Worm (Caenorhabditis elegans): ENCODE results near the gene F55A11.7.
A peak's percentile ranks its signal among the peaks of the same experiment; 100 is the strongest.

The F55A11.7 gene

DNA sequence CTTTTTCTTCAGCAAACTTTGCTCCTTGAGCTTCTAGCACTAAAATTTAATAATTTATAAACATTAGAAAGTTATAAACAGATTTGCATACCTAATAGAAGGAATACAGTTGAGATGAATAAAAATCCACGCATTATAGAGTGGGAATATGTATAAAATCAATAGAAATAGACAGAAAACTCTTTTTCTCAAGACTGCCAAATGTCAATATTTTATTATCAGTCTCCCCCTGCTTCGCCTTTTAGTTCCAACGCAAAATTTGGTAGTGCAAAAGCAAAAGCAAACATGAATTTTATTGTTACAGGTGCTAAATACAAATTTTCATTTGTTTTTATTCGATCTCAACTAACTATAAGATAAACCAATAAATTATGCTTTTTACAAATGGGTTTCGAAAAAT is 24.4 kb downstream of the F55A11.7 start, which contains the start of gene T04F3.4:
TSS of gene T04F3.4 (minus strand) at position 187 of the 400 bp plus-strand sequence.
- TF ChIP-seq ZK546.5 (tag; optimal IDR thresholded peaks at IDR 0.05) (no peak), ceh-28 (tag; optimal IDR thresholded peaks at IDR 0.05) (peak; percentile 8), elt-2 (tag; optimal IDR thresholded peaks at IDR 0.05) (peak; percentile 4), pha-4 (tag; optimal IDR thresholded peaks at IDR 0.05) (peak; percentile 24)

- no peak for TF ChIP-seq mml-1 (tag; optimal IDR thresholded peaks at IDR 0.05)
- no peak for TF ChIP-seq ceh-9 (tag; optimal IDR thresholded peaks at IDR 0.05)
- no peak for TF ChIP-seq pha-4 (tag; optimal IDR thresholded peaks at IDR 0.05)
- TF ChIP-seq nhr-67 (tag; optimal IDR thresholded peaks at IDR 0.05) = no peak
- TF ChIP-seq fos-1 (tag; optimal IDR thresholded peaks at IDR 0.05) = no peak
- TF ChIP-seq jun-1 (tag; optimal IDR thresholded peaks at IDR 0.05) = no peak
- TF ChIP-seq nhr-25 (tag; optimal IDR thresholded peaks at IDR 0.05) = no peak
- TF ChIP-seq R02D3.7 (tag; optimal IDR thresholded peaks at IDR 0.05) = no peak
- no peak for TF ChIP-seq nhr-76 (tag; optimal IDR thresholded peaks at IDR 0.05)
- TF ChIP-seq elt-2 (tag; optimal IDR thresholded peaks at IDR 0.05) = no peak
- no peak for TF ChIP-seq snpc-4 (tag; optimal IDR thresholded peaks at IDR 0.05)
- TF ChIP-seq mdl-1 (tag; optimal IDR thresholded peaks at IDR 0.05) = no peak
- TF ChIP-seq unc-39 (tag; optimal IDR thresholded peaks at IDR 0.05) = no peak
- TF ChIP-seq nhr-43 (tag; optimal IDR thresholded peaks at IDR 0.05; ENCODE audit: poor library complexity, severe bottlenecking) = no peak
- no peak for TF ChIP-seq ama-1 (optimal IDR thresholded peaks at IDR 0.05)
- no peak for TF ChIP-seq nhr-12 (tag; optimal IDR thresholded peaks at IDR 0.05)
These were observed 26.9 kb downstream of the F55A11.7 start, which contains the start of gene T04F3.5 for ce11 chrV:11760371-11760770. TSS of gene T04F3.5 (plus strand) at chrV:11760671.

ce11 chrV:11758635-11759034 is 28.6 kb downstream of the F55A11.7 start, which contains the start of gene T04F3.3:
TSS of gene T04F3.3 (plus strand) at chrV:11758935.
- TF ChIP-seq nhr-43 (tag; optimal IDR thresholded peaks at IDR 0.05; ENCODE audit: poor library complexity, severe bottlenecking) (no peak), unc-62 (GFP tag; optimal IDR thresholded peaks at IDR 0.05) (no peak), lin-39 (tag; optimal IDR thresholded peaks at IDR 0.05) (no peak), nhr-25 (tag; optimal IDR thresholded peaks at IDR 0.05) (no peak)

ce11 chrV:11757358-11757757 is 29.9 kb downstream of the F55A11.7 start, which contains the start of gene smoc-1:
TSS of gene smoc-1 (plus strand) at chrV:11757658.
- TF ChIP-seq hmg-11 (tag; optimal IDR thresholded peaks at IDR 0.05) (no peak), unc-62 (GFP tag; optimal IDR thresholded peaks at IDR 0.05) (no peak), nhr-76 (tag; optimal IDR thresholded peaks at IDR 0.05) (no peak), jun-1 (tag; optimal IDR thresholded peaks at IDR 0.05) (no peak), mml-1 (tag; optimal IDR thresholded peaks at IDR 0.05) (no peak), fkh-2 (tag; optimal IDR thresholded peaks at IDR 0.05) (no peak), nhr-77 (tag; optimal IDR thresholded peaks at IDR 0.05) (no peak)

- TF ChIP-seq tbx-2 (tag; optimal IDR thresholded peaks at IDR 0.05) (no peak), pqm-1 (tag; optimal IDR thresholded peaks at IDR 0.05) (peak; percentile 7), elt-2 (tag; optimal IDR thresholded peaks at IDR 0.05) (peak; percentile 64), nhr-12 (tag; optimal IDR thresholded peaks at IDR 0.05) (no peak)
These were observed 31.4 kb downstream of the F55A11.7 start for ce11 chrV:11755848-11756247.

DNA sequence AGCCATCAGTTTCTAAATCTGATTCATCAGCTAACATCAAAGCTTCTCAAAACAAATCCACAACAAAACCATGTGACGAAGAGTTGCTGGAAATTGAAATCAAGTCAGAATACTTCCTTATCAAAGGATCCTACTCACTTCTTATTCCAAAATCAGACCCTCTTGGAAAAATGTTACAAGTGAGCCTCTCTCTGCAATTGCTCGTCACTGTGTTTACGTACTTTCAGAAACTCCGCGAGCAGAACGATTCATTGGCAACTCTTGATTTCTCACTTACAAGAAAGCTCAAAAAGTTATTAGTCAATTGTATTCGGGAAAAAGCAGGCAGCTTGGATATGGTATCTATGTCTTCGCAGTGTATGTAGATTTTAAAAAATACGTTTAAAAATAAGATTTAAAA is 35.8 kb downstream of the F55A11.7 start:
- no peak for TF ChIP-seq zag-1 (tag; optimal IDR thresholded peaks at IDR 0.05)

- no peak for TF ChIP-seq hmg-11 (tag; optimal IDR thresholded peaks at IDR 0.05)
- TF ChIP-seq lin-39 (tag; optimal IDR thresholded peaks at IDR 0.05) = no peak
- no peak for TF ChIP-seq lsy-12 (tag; optimal IDR thresholded peaks at IDR 0.05)
- no peak for TF ChIP-seq nhr-23 (tag; optimal IDR thresholded peaks at IDR 0.05)
These were observed 46.2 kb downstream of the F55A11.7 start for ce11 chrV:11741078-11741477.

- TF ChIP-seq nhr-43 (tag; optimal IDR thresholded peaks at IDR 0.05; ENCODE audit: poor library complexity, severe bottlenecking) = peak; percentile 56
- TF ChIP-seq nhr-23 (tag; optimal IDR thresholded peaks at IDR 0.05) = peak; percentile 27
- no peak for TF ChIP-seq zag-1 (tag; optimal IDR thresholded peaks at IDR 0.05)
- no peak for TF ChIP-seq ztf-11 (tag; optimal IDR thresholded peaks at IDR 0.05)
- TF ChIP-seq pqm-1 (tag; optimal IDR thresholded peaks at IDR 0.05) = no peak
- no peak for TF ChIP-seq sea-2 (GFP tag; optimal IDR thresholded peaks at IDR 0.05)
- no peak for TF ChIP-seq tbx-2 (tag; optimal IDR thresholded peaks at IDR 0.05)
- no peak for TF ChIP-seq mdl-1 (tag; optimal IDR thresholded peaks at IDR 0.05)
- no peak for TF ChIP-seq unc-62 (GFP tag; optimal IDR thresholded peaks at IDR 0.05)
- TF ChIP-seq lsy-12 (tag; optimal IDR thresholded peaks at IDR 0.05) = no peak
- TF ChIP-seq elt-3 (tag; optimal IDR thresholded peaks at IDR 0.05) = peak in 2 of 3 experiments; percentile 15 to 84
- peak; percentile 33 for TF ChIP-seq nhr-25 (tag; optimal IDR thresholded peaks at IDR 0.05)
- TF ChIP-seq ZK546.5 (tag; optimal IDR thresholded peaks at IDR 0.05) = no peak
- no peak for TF ChIP-seq ama-1 (optimal IDR thresholded peaks at IDR 0.05)
- TF ChIP-seq ceh-28 (tag; optimal IDR thresholded peaks at IDR 0.05) = no peak
- TF ChIP-seq ceh-9 (tag; optimal IDR thresholded peaks at IDR 0.05) = no peak
- TF ChIP-seq snpc-4 (tag; optimal IDR thresholded peaks at IDR 0.05) = no peak
- no peak for TF ChIP-seq aly-2 (tag; optimal IDR thresholded peaks at IDR 0.05)
- TF ChIP-seq elt-2 (tag; optimal IDR thresholded peaks at IDR 0.05) = no peak
- TF ChIP-seq nhr-77 (tag; optimal IDR thresholded peaks at IDR 0.05) = no peak
- TF ChIP-seq fkh-10 (GFP tag; optimal IDR thresholded peaks at IDR 0.05) = no peak
- no peak for TF ChIP-seq nhr-67 (tag; optimal IDR thresholded peaks at IDR 0.05)
- TF ChIP-seq ceh-16 (tag; optimal IDR thresholded peaks at IDR 0.05) = no peak
- TF ChIP-seq mml-1 (tag; optimal IDR thresholded peaks at IDR 0.05) = no peak
These were observed 47.4 kb downstream of the F55A11.7 start, which contains the start of gene T04F3.1 for ce11 chrV:11739820-11740219. TSS of gene T04F3.1 (plus strand) at chrV:11740065.

Data from whole organism, L3 larva.